Fruit fly (Drosophila melanogaster) whole organism, pupa: ENCODE results near the gene CG45105.

ENCODE experiments used
- CG12605 ChIP-seq: fragments of 200-800 bp; sonication (Bioruptor generic); IDR thresholded peaks from 2 replicates; pipeline ENCODE4 v1.3.6; 2022; ENCODE audit warnings: missing biosample characterization, missing genetic modification characterization
- CG13204 ChIP-seq: fragments of 200-800 bp; sonication (Bioruptor generic); optimal IDR thresholded peaks from 2 replicates; lab custom pipeline; 2018; ENCODE audit warnings: missing biosample characterization, mild to moderate bottlenecking, missing genetic modification characterization, moderate library complexity
- CG34367 ChIP-seq: fragments of 200-800 bp; sonication (Bioruptor generic); optimal IDR thresholded peaks from 2 replicates; lab custom pipeline; 2018; ENCODE audit warnings: missing biosample characterization, mild to moderate bottlenecking, missing genetic modification characterization
- CG8301 ChIP-seq: fragments of 200-800 bp; sonication (Bioruptor generic); optimal IDR thresholded peaks from 2 replicates; lab custom pipeline; 2018; ENCODE audit warnings: missing biosample characterization, mild to moderate bottlenecking, missing genetic modification characterization
- EcR ChIP-seq: fragments of 200-800 bp; sonication (Bioruptor generic); optimal IDR thresholded peaks from 3 replicates; lab custom pipeline; 2019; ENCODE audit warnings: missing biosample characterization, missing genetic modification characterization, mild to moderate bottlenecking, moderate library complexity, missing genetic modification reagents
- Pif1B ChIP-seq: fragments of 200-800 bp; sonication (Bioruptor generic); optimal IDR thresholded peaks from 3 replicates; lab custom pipeline; 2016; ENCODE audit warnings: missing biosample characterization, missing genetic modification characterization

DNA sequence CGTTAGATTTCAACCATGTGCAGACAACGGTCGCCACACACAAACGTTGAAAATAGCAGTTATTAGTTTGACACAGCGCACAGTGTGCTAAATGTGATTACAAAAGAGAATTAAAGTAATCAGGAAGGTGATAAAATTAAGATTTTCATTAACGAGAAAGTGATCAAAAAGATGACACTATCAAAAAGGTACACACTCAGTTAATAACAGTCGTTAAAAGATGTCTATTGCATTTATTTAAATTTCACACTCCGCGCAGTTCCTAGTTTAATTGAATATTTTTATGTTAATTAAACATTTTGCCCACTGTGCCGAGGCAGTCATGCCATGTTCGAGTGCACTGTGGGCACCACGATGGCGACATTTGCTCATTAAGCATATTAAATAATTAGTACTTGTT lies 9.4 kb upstream of the CG45105 start:
- peak; percentile 74 for TF ChIP-seq CG8301 (tag; lab: Kevin White, UChicago)
- TF ChIP-seq CG12605 (GFP tag; lab: Robert Waterston, UW) = no peak
- no peak for TF ChIP-seq EcR
- TF ChIP-seq CG34367 (tag; lab: Kevin White, UChicago) = no peak
- TF ChIP-seq Pif1B = no peak
- TF ChIP-seq CG13204 (GFP tag; lab: Kevin White, UChicago) = no peak
